Worm (Caenorhabditis elegans): ENCODE results near the gene drr-1.

drr-1 gene

ce11 chrII:13508607-13509006 is 12.9 kb upstream of the drr-1 start:
- TF ChIP-seq nhr-12 (tag; optimal IDR thresholded peaks at IDR 0.05) (no peak), unc-62 (GFP tag; optimal IDR thresholded peaks at IDR 0.05) (no peak), unc-39 (tag; optimal IDR thresholded peaks at IDR 0.05) (no peak), ces-1 (GFP tag; optimal IDR thresholded peaks at IDR 0.05) (no peak), pha-4 (tag; optimal IDR thresholded peaks at IDR 0.05) (no peak), nhr-2 (tag; optimal IDR thresholded peaks at IDR 0.05) (no peak), nhr-28 (tag; optimal IDR thresholded peaks at IDR 0.05) (no peak)

ce11 chrII:13507535-13507934 is 11.8 kb upstream of the drr-1 start, which contains the start of gene nep-17:
nep-17 (plus strand) TSS chrII:13507819.
- TF ChIP-seq zip-8 (tag; optimal IDR thresholded peaks at IDR 0.05) = no peak
- no peak for TF ChIP-seq mep-1 (tag; optimal IDR thresholded peaks at IDR 0.05)
- no peak for TF ChIP-seq nhr-237 (tag; optimal IDR thresholded peaks at IDR 0.05)
- no peak for TF ChIP-seq nhr-2 (tag; optimal IDR thresholded peaks at IDR 0.05)
- TF ChIP-seq unc-39 (tag; optimal IDR thresholded peaks at IDR 0.05) = no peak
- TF ChIP-seq nhr-28 (tag; optimal IDR thresholded peaks at IDR 0.05) = no peak
- no peak for TF ChIP-seq nhr-12 (tag; optimal IDR thresholded peaks at IDR 0.05)
- TF ChIP-seq pha-4 (tag; optimal IDR thresholded peaks at IDR 0.05) = no peak
- no peak for TF ChIP-seq ceh-39 (tag; optimal IDR thresholded peaks at IDR 0.05)

DNA sequence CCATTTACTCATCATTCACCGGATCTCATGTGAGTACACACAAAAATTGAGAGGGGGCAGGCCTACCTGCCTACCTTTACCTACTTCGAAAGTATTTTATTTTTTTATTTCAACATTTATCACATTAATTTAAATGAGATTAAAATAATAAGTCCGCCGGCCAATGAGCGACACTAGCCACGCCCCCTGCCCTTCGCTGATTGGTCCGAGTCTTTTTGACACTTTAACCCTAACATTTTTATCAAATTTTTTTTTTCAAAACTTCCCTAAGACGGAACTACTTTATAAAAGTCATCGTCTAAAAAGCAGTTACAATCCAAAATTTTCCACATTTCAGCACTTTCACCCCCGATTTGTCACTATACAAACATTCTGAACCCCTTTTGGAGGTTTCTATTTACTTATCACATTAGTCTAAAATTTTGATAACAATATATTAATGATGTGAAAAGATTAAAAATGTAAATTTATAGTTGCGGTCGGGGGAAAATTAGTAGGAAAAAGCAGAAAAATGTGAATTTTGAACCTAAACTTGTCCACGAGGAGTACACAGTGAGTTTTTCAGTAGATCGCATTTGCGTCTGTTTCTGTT is 10.4 kb upstream of the drr-1 start:
- TF ChIP-seq nhr-76 (tag; optimal IDR thresholded peaks at IDR 0.05) (no peak), lin-13 (tag; optimal IDR thresholded peaks at IDR 0.05) (no peak)

ce11 chrII:13505386-13505785 is 9.7 kb upstream of the drr-1 start:
- TF ChIP-seq ceh-43 (GFP tag; optimal IDR thresholded peaks at IDR 0.05) (no peak), nhr-76 (tag; optimal IDR thresholded peaks at IDR 0.05) (no peak), nhr-28 (tag; optimal IDR thresholded peaks at IDR 0.05) (no peak), ceh-83 (GFP tag; optimal IDR thresholded peaks at IDR 0.05) (no peak), sem-2 (GFP tag; optimal IDR thresholded peaks at IDR 0.05) (no peak), unc-62 (GFP tag; optimal IDR thresholded peaks at IDR 0.05) (no peak), ztf-11 (tag; optimal IDR thresholded peaks at IDR 0.05) (no peak), tbx-8 (GFP tag; optimal IDR thresholded peaks at IDR 0.05) (no peak), lin-32 (GFP tag; optimal IDR thresholded peaks at IDR 0.05) (no peak), elt-1 (tag; optimal IDR thresholded peaks at IDR 0.05; ENCODE audit: borderline replicate concordance, insufficient read depth) (no peak), sptf-1 (tag; optimal IDR thresholded peaks at IDR 0.05) (no peak), flh-1 (GFP tag; optimal IDR thresholded peaks at IDR 0.05) (no peak), ceh-39 (tag; optimal IDR thresholded peaks at IDR 0.05) (no peak), mls-2 (tag; optimal IDR thresholded peaks at IDR 0.05) (no peak), lin-13 (tag; optimal IDR thresholded peaks at IDR 0.05) (no peak), hlh-1 (tag; optimal IDR thresholded peaks at IDR 0.05) (no peak), mab-5 (tag; optimal IDR thresholded peaks at IDR 0.05) (no peak)

DNA sequence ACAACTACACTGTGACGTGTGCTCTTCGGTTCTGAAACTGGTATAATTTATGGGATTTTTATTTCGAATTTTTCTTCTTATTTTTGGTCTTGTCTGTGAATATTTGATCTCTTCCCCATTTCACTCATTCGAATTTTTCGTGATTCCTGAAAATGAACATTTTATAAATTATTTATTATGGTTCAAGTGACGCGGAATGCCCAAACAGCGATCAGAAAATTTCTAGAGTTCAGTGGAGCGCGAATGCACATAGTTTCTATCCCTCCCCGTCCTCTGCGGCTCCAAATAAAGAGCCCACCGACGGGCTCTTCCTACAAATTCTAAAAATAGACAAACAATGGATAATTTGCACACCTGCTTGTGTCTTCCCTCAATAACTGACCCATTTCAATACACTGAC is 8.0 kb upstream of the drr-1 start, which contains the start of gene F54F11.1:
F54F11.1 (plus strand) TSS at position 301 of the 400 bp plus-strand sequence.
- no peak for TF ChIP-seq ceh-39 (tag; optimal IDR thresholded peaks at IDR 0.05)
- no peak for TF ChIP-seq sptf-1 (tag; optimal IDR thresholded peaks at IDR 0.05)
- TF ChIP-seq zip-8 (tag; optimal IDR thresholded peaks at IDR 0.05) = no peak
- TF ChIP-seq sem-2 (GFP tag; optimal IDR thresholded peaks at IDR 0.05) = no peak
- no peak for TF ChIP-seq elt-1 (tag; optimal IDR thresholded peaks at IDR 0.05; ENCODE audit: borderline replicate concordance, insufficient read depth)
- no peak for TF ChIP-seq hlh-1 (tag; optimal IDR thresholded peaks at IDR 0.05)
- TF ChIP-seq lsy-2 (tag; optimal IDR thresholded peaks at IDR 0.05) = no peak
- no peak for TF ChIP-seq mls-2 (tag; optimal IDR thresholded peaks at IDR 0.05)
- no peak for TF ChIP-seq elt-3 (tag; optimal IDR thresholded peaks at IDR 0.05)
- no peak for TF ChIP-seq pha-4 (tag; optimal IDR thresholded peaks at IDR 0.05)
- TF ChIP-seq nhr-28 (tag; optimal IDR thresholded peaks at IDR 0.05) = no peak
- TF ChIP-seq blmp-1 (tag; optimal IDR thresholded peaks at IDR 0.05) = no peak
- no peak for TF ChIP-seq drap-1 (GFP tag; optimal IDR thresholded peaks at IDR 0.05)

DNA sequence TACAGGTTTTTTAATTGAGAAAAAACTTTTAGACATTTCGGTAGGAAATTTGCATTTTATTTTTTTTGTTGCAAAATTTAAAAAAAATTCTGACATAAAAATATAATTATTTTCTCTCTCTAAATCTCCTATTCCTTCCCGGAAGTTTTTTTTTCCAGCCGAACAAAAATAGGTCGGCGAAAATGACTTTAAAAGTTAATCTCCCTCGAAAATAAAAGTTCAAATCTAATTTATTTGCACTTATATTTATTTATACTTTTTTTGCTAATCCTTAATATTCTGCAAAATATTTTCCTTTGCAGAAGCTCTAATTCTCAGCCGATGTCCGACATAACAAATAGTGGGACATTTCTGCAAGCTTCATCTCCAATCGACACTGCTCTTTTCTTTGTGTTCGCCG is 5.9 kb upstream of the drr-1 start, which contains the start of gene F45H10.5:
F45H10.5 (plus strand) TSS at position 301 of the 400 bp plus-strand sequence.
- TF ChIP-seq ztf-11 (tag; optimal IDR thresholded peaks at IDR 0.05) (no peak), nhr-2 (tag; optimal IDR thresholded peaks at IDR 0.05) (no peak), mep-1 (tag; optimal IDR thresholded peaks at IDR 0.05) (no peak), unc-39 (tag; optimal IDR thresholded peaks at IDR 0.05) (no peak), ces-1 (GFP tag; optimal IDR thresholded peaks at IDR 0.05) (no peak)

Data from whole organism, mixed stage, embryonic.